Fruit fly (Drosophila melanogaster) whole organism, adult: ENCODE data around the gene fry.

ENCODE experiments used
- CG11617 ChIP-seq: fragments of 200-800 bp; sonication (Bioruptor generic); optimal IDR thresholded peaks from 2 replicates; lab custom pipeline; 2017; ENCODE audit warnings: mild to moderate bottlenecking, missing biosample characterization, missing genetic modification reagents, missing genetic modification characterization
- CG12768 ChIP-seq: fragments of 200-800 bp; sonication (Bioruptor generic); optimal IDR thresholded peaks from 2 replicates; lab custom pipeline; 2017; ENCODE audit warnings: missing biosample characterization, missing genetic modification characterization, mild to moderate bottlenecking, moderate library complexity, missing genetic modification reagents
- CG14711 ChIP-seq: fragments of 200-800 bp; sonication (Bioruptor generic); optimal IDR thresholded peaks from 2 replicates; lab custom pipeline; 2018; ENCODE audit warnings: missing biosample characterization, mild to moderate bottlenecking, missing genetic modification characterization, moderate library complexity
- CG1620 ChIP-seq: fragments of 200-800 bp; sonication (Bioruptor generic); optimal IDR thresholded peaks from 2 replicates; lab custom pipeline; 2016; ENCODE audit warnings: missing biosample characterization, missing genetic modification characterization
- CG33017 ChIP-seq: fragments of 200-800 bp; sonication (Bioruptor generic); optimal IDR thresholded peaks from 2 replicates; lab custom pipeline; 2018; ENCODE audit warnings: missing biosample characterization, mild to moderate bottlenecking, missing genetic modification characterization, moderate library complexity
- CG5204 ChIP-seq: fragments of 200-800 bp; sonication (Bioruptor generic); optimal IDR thresholded peaks from 2 replicates; lab custom pipeline; 2016; ENCODE audit warnings: missing biosample characterization, missing genetic modification characterization
- CG7045 ChIP-seq: fragments of 200-800 bp; sonication (Bioruptor generic); optimal IDR thresholded peaks from 2 replicates; lab custom pipeline; 2017; ENCODE audit warnings: missing biosample characterization, mild to moderate bottlenecking, missing genetic modification characterization
- CG7101 ChIP-seq: fragments of 200-800 bp; sonication (Bioruptor generic); optimal IDR thresholded peaks from 2 replicates; lab custom pipeline; 2018; ENCODE audit warnings: missing biosample characterization, mild to moderate bottlenecking, missing genetic modification characterization, moderate library complexity
- Clk ChIP-seq: fragments of 200-800 bp; sonication (Bioruptor generic); optimal IDR thresholded peaks from 2 replicates; lab custom pipeline; 2017; ENCODE audit warnings: missing biosample characterization, missing genetic modification characterization
- Crg-1 ChIP-seq: fragments of 200-800 bp; sonication (Bioruptor generic); optimal IDR thresholded peaks from 2 replicates; lab custom pipeline; 2016; ENCODE audit warnings: missing biosample characterization, missing genetic modification characterization
- Hr96 ChIP-seq: fragments of 200-800 bp; sonication (Bioruptor generic); optimal IDR thresholded peaks from 2 replicates; lab custom pipeline; 2016; ENCODE audit warnings: missing biosample characterization, missing genetic modification characterization
- Mnt ChIP-seq: fragments of 200-800 bp; sonication (Bioruptor generic); optimal IDR thresholded peaks from 2 replicates; lab custom pipeline; 2016; ENCODE audit warnings: missing biosample characterization, mild to moderate bottlenecking, missing genetic modification characterization
- bab1 ChIP-seq: fragments of 200-800 bp; sonication (Bioruptor generic); optimal IDR thresholded peaks from 3 replicates; lab custom pipeline; 2019; ENCODE audit warnings: missing biosample characterization, mild to moderate bottlenecking, missing genetic modification characterization, moderate library complexity
- cic ChIP-seq: fragments of 200-800 bp; sonication (Bioruptor generic); optimal IDR thresholded peaks from 2 replicates; lab custom pipeline; 2017; ENCODE audit warnings: missing biosample characterization, mild to moderate bottlenecking, missing genetic modification characterization, moderate library complexity
- cnc ChIP-seq, 2 experiments: fragments of >200 bp; optimal IDR thresholded peaks; 2 replicates each; lab custom pipeline; 2017
- kay ChIP-seq: fragments of 200-800 bp; sonication (Bioruptor generic); peaks from one replicate; lab custom pipeline; 2016; ENCODE audit warnings: missing biosample characterization, missing genetic modification characterization, borderline replicate concordance
- ovo ChIP-seq: fragments of 200-800 bp; sonication (Bioruptor generic); optimal IDR thresholded peaks from 2 replicates; lab custom pipeline; 2016; ENCODE audit warnings: missing biosample characterization, missing genetic modification characterization
- pad ChIP-seq: fragments of 200-800 bp; sonication (Bioruptor generic); optimal IDR thresholded peaks from 3 replicates; lab custom pipeline; 2017; ENCODE audit warnings: missing biosample characterization, missing genetic modification characterization, mild to moderate bottlenecking, moderate library complexity, missing genetic modification reagents
- tj ChIP-seq: fragments of 200-800 bp; sonication (Bioruptor generic); optimal IDR thresholded peaks from 3 replicates; lab custom pipeline; 2017; ENCODE audit warnings: missing biosample characterization, mild to moderate bottlenecking, missing genetic modification characterization, moderate library complexity
- toe ChIP-seq: fragments of 200-800 bp; sonication (Bioruptor generic); optimal IDR thresholded peaks from 2 replicates; lab custom pipeline; 2016; ENCODE audit warnings: missing biosample characterization, missing genetic modification characterization

fry gene

dm6 chr3L:9717839-9718238 is 38.9 kb upstream of the fry start:
- TF ChIP-seq CG33017 (tag; lab: Kevin White, UChicago) (no peak), CG5204 (no peak), bab1 (GFP tag; lab: Kevin White, UChicago) (no peak), CG14711 (tag; lab: Kevin White, UChicago) (no peak), CG1620 (GFP tag; lab: Kevin White, UChicago) (no peak), Hr96 (no peak), cic (GFP tag; lab: Kevin White, UChicago) (no peak), Mnt (GFP tag; lab: Kevin White, UChicago) (no peak), tj (no peak), toe (no peak), CG11617 (GFP tag; lab: Kevin White, UChicago) (no peak), ovo (GFP tag; lab: Kevin White, UChicago) (no peak), CG7045 (GFP tag; lab: Kevin White, UChicago) (no peak), cnc (optimal IDR thresholded peaks at IDR 0.05; lab: Kevin White, UChicago) (no peak), CG7101 (no peak), pad (GFP tag; lab: Kevin White, UChicago) (no peak)

- TF ChIP-seq Crg-1 (GFP tag; lab: Kevin White, UChicago), result no peak
- TF ChIP-seq cic (GFP tag; lab: Kevin White, UChicago), result peak; percentile 66
- TF ChIP-seq CG5204, result no peak
- no peak for TF ChIP-seq bab1 (GFP tag; lab: Kevin White, UChicago)
Measured at dm6 chr3L:9717101-9717500, 38.2 kb upstream of the fry start.

dm6 chr3L:9716595-9716994 is 37.7 kb upstream of the fry start:
- TF ChIP-seq CG14711 (tag; lab: Kevin White, UChicago) (no peak), cic (GFP tag; lab: Kevin White, UChicago) (peak; percentile 44)

dm6 chr3L:9714537-9715144 is 35.7 kb upstream of the fry start:
- TF ChIP-seq Mnt (GFP tag; lab: Kevin White, UChicago), result peak; percentile 81
- TF ChIP-seq tj, result peak; percentile 77
- TF ChIP-seq cic (GFP tag; lab: Kevin White, UChicago), result peak; percentile 87
- peak; percentile 92 for TF ChIP-seq kay (GFP tag; lab: Kevin White, UChicago)
- no peak for TF ChIP-seq pad (GFP tag; lab: Kevin White, UChicago)

- TF ChIP-seq Hr96 (peak; percentile 39), kay (GFP tag; lab: Kevin White, UChicago) (peak; percentile 62), Crg-1 (GFP tag; lab: Kevin White, UChicago) (peak; percentile 34), CG5204 (no peak), toe (peak; percentile 83), CG1620 (GFP tag; lab: Kevin White, UChicago) (peak; percentile 73), tj (peak; percentile 94), bab1 (GFP tag; lab: Kevin White, UChicago) (peak; percentile 53), Mnt (GFP tag; lab: Kevin White, UChicago) (no peak), cic (GFP tag; lab: Kevin White, UChicago) (no peak), CG7045 (GFP tag; lab: Kevin White, UChicago) (peak; percentile 84), CG11617 (GFP tag; lab: Kevin White, UChicago) (peak; percentile 91), CG7101 (peak; percentile 81), CG33017 (tag; lab: Kevin White, UChicago) (peak; percentile 71), pad (GFP tag; lab: Kevin White, UChicago) (peak; percentile 67), Clk (GFP tag; lab: Kevin White, UChicago) (peak; percentile 63), CG14711 (tag; lab: Kevin White, UChicago) (peak; percentile 65), cnc (optimal IDR thresholded peaks at IDR 0.05; lab: Kevin White, UChicago) (no peak), ovo (GFP tag; lab: Kevin White, UChicago) (peak; percentile 77), CG12768 (GFP tag; lab: Kevin White, UChicago) (peak; percentile 76)
Measured at dm6 chr3L:9713828-9714536, 35.1 kb upstream of the fry start, which contains the start of gene vsg. Gene vsg, plus strand, starts transcription at chr3L:9714324.

- TF ChIP-seq CG12768 (GFP tag; lab: Kevin White, UChicago) (no peak), kay (GFP tag; lab: Kevin White, UChicago) (peak; percentile 74)
Measured at dm6 chr3L:9713383-9713827, 34.5 kb upstream of the fry start, which contains the start of gene SH3PX1. Gene SH3PX1, minus strand, starts transcription at chr3L:9713827.
